Fruit fly (Drosophila melanogaster) whole organism, wandering third instar larva: ENCODE measurements around the gene m-cup.
A peak's percentile ranks its signal among the peaks of the same experiment; 100 is the strongest.

Source experiments
- Abd-B ChIP-seq: fragments of >200 bp; optimal IDR thresholded peaks from 2 replicates; lab custom pipeline; 2017; ENCODE audit warnings: missing biosample characterization, missing genetic modification characterization
- CG32264 ChIP-seq: fragments of 200-800 bp; sonication (Bioruptor generic); optimal IDR thresholded peaks from 2 replicates; lab custom pipeline; 2016; ENCODE audit warnings: missing biosample characterization, missing genetic modification characterization
- CG9705 ChIP-seq: fragments of 200-800 bp; sonication (Bioruptor generic); optimal IDR thresholded peaks from 2 replicates; lab custom pipeline; 2018; ENCODE audit warnings: missing biosample characterization, mild to moderate bottlenecking, missing genetic modification characterization
- CrebA ChIP-seq: fragments of 200-800 bp; sonication (Bioruptor generic); optimal IDR thresholded peaks from 2 replicates; lab custom pipeline; 2016; ENCODE audit warnings: missing biosample characterization, mild to moderate bottlenecking, missing genetic modification characterization, borderline replicate concordance
- Dfd ChIP-seq: fragments of >200 bp; optimal IDR thresholded peaks from 2 replicates; lab custom pipeline; 2017; ENCODE audit warnings: missing biosample characterization, missing genetic modification characterization
- Dif ChIP-seq: fragments of 200-275, 200-300 bp; sonication (Bioruptor generic); optimal IDR thresholded peaks from 2 replicates; lab custom pipeline; 2018; ENCODE audit warnings: missing biosample characterization, missing genetic modification characterization; ENCODE audit not compliant: partially characterized antibody
- GATAd ChIP-seq: sonication (Bioruptor generic); optimal IDR thresholded peaks from 2 replicates; lab custom pipeline; 2016; ENCODE audit warnings: missing biosample characterization, missing genetic modification characterization
- HLH106 ChIP-seq: fragments of 200-800 bp; optimal IDR thresholded peaks from 3 replicates; lab custom pipeline; 2019; ENCODE audit warnings: missing biosample characterization, mild to moderate bottlenecking, missing genetic modification characterization, moderate library complexity
- Hnf4 ChIP-seq: fragments of 200-800 bp; sonication (Bioruptor generic); optimal IDR thresholded peaks from 2 replicates; lab custom pipeline; 2016; ENCODE audit warnings: missing biosample characterization, mild to moderate bottlenecking, missing genetic modification characterization
- Hr78 ChIP-seq: fragments of >200 bp; optimal IDR thresholded peaks from 2 replicates; lab custom pipeline; 2017; ENCODE audit warnings: missing biosample characterization, missing genetic modification characterization
- Hr83 ChIP-seq: fragments of 200-300 bp; sonication (Bioruptor generic); optimal IDR thresholded peaks from 2 replicates; lab custom pipeline; 2016; ENCODE audit warnings: missing biosample characterization, mild to moderate bottlenecking, missing genetic modification characterization, moderate library complexity; ENCODE audit not compliant: poor library complexity, severe bottlenecking
- Jra ChIP-seq: sonication (Bioruptor generic); optimal IDR thresholded peaks from 2 replicates; lab custom pipeline; 2016; ENCODE audit warnings: missing biosample characterization, missing genetic modification characterization
- Mio ChIP-seq: sonication (Bioruptor generic); optimal IDR thresholded peaks from 2 replicates; lab custom pipeline; 2016; ENCODE audit warnings: missing biosample characterization, missing genetic modification characterization
- Myc ChIP-seq: fragments of >200 bp; optimal IDR thresholded peaks from 2 replicates; lab custom pipeline; 2017
- N ChIP-seq: fragments of >200 bp; optimal IDR thresholded peaks from 2 replicates; lab custom pipeline; 2018; ENCODE audit warnings: missing biosample characterization, missing external identifiers, missing genetic modification characterization
- OdsH ChIP-seq: fragments of 200-800 bp; sonication (Bioruptor generic); optimal IDR thresholded peaks from 2 replicates; lab custom pipeline; 2016; ENCODE audit warnings: missing biosample characterization, mild to moderate bottlenecking, missing genetic modification characterization
- Rel ChIP-seq, 2 experiments: fragments of 200-800 bp; sonication (Bioruptor generic) in 1 of 2; optimal IDR thresholded peaks; 2 replicates in 1 of 2; 3 replicates in 1 of 2; lab custom pipeline; 2016 to 2019; ENCODE audit warnings: mild to moderate bottlenecking in 2 of 2, missing biosample characterization in 2 of 2, missing genetic modification characterization in 2 of 2, moderate library complexity in 1 of 2
- Sp1 ChIP-seq: fragments of 200-800 bp; sonication (Bioruptor generic); optimal IDR thresholded peaks from 3 replicates; lab custom pipeline; 2019; ENCODE audit warnings: missing biosample characterization, mild to moderate bottlenecking, missing genetic modification characterization, moderate library complexity
- Vsx2 ChIP-seq: fragments of 200-300, 225-300 bp; sonication (Bioruptor generic); optimal IDR thresholded peaks from 2 replicates; lab custom pipeline; 2018; ENCODE audit warnings: missing biosample characterization, missing genetic modification characterization; ENCODE audit not compliant: partially characterized antibody
- br ChIP-seq: fragments of 200-800 bp; sonication (Bioruptor generic); optimal IDR thresholded peaks from 2 replicates; lab custom pipeline; 2016; ENCODE audit warnings: missing biosample characterization, missing genetic modification characterization
- brk ChIP-seq: fragments of 200-800 bp; sonication (Bioruptor generic); optimal IDR thresholded peaks from 2 replicates; lab custom pipeline; 2016; ENCODE audit warnings: missing biosample characterization, mild to moderate bottlenecking, missing genetic modification characterization
- dl ChIP-seq, 2 experiments: fragments of 175-275, 200-275 bp in 1 of 2; fragments of 200-275 bp in 1 of 2; sonication (Bioruptor generic); optimal IDR thresholded peaks; lab custom pipeline; 2018; ENCODE audit warnings: mild to moderate bottlenecking in 2 of 2, missing biosample characterization in 2 of 2, missing genetic modification characterization in 2 of 2, moderate library complexity in 2 of 2; ENCODE audit not compliant: partially characterized antibody in 2 of 2, insufficient read depth in 1 of 2
- dsf ChIP-seq: sonication (Bioruptor generic); optimal IDR thresholded peaks from 2 replicates; lab custom pipeline; 2016; ENCODE audit warnings: missing biosample characterization, missing genetic modification characterization, borderline replicate concordance
- ey ChIP-seq: fragments of 200-800 bp; sonication (Bioruptor generic); optimal IDR thresholded peaks from 2 replicates; lab custom pipeline; 2016; ENCODE audit warnings: missing biosample characterization, missing genetic modification characterization
- foxo ChIP-seq, 2 experiments: fragments of 200-800 bp; sonication (Bioruptor generic); optimal IDR thresholded peaks; 2 replicates in 1 of 2; 3 replicates in 1 of 2; lab custom pipeline; 2016 to 2017; ENCODE audit warnings: missing biosample characterization in 2 of 2, missing genetic modification characterization in 2 of 2
- fru ChIP-seq: fragments of 200-800 bp; sonication (Bioruptor generic); optimal IDR thresholded peaks from 3 replicates; lab custom pipeline; 2016; ENCODE audit warnings: missing biosample characterization, mild to moderate bottlenecking, missing genetic modification characterization
- h ChIP-seq: fragments of 200-800 bp; sonication (Bioruptor generic); optimal IDR thresholded peaks from 3 replicates; lab custom pipeline; 2016; ENCODE audit warnings: missing biosample characterization, mild to moderate bottlenecking, missing genetic modification characterization
- jim ChIP-seq: fragments of 175-275, 200-325 bp; sonication (Bioruptor generic); optimal IDR thresholded peaks from 2 replicates; lab custom pipeline; 2016; ENCODE audit warnings: missing biosample characterization, mild to moderate bottlenecking, missing genetic modification characterization
- lola ChIP-seq: fragments of >200 bp; optimal IDR thresholded peaks from 2 replicates; lab custom pipeline; 2017; ENCODE audit warnings: missing biosample characterization, missing genetic modification characterization
- pan ChIP-seq: fragments of >200 bp; optimal IDR thresholded peaks from 2 replicates; lab custom pipeline; 2017
- psq ChIP-seq: fragments of 200-800 bp; sonication (Bioruptor generic); optimal IDR thresholded peaks from 3 replicates; lab custom pipeline; 2017; ENCODE audit warnings: missing biosample characterization, mild to moderate bottlenecking, missing genetic modification characterization, moderate library complexity
- rgr ChIP-seq: fragments of 200-800 bp; sonication (Bioruptor generic); optimal IDR thresholded peaks from 3 replicates; lab custom pipeline; 2016; ENCODE audit warnings: missing biosample characterization, mild to moderate bottlenecking, missing genetic modification characterization
- sage ChIP-seq: fragments of 200-800 bp; sonication (Bioruptor generic); optimal IDR thresholded peaks from 2 replicates; lab custom pipeline; 2016; ENCODE audit warnings: missing biosample characterization, mild to moderate bottlenecking, missing genetic modification characterization
- tai ChIP-seq: sonication (Bioruptor generic); optimal IDR thresholded peaks from 2 replicates; lab custom pipeline; 2016; ENCODE audit warnings: missing biosample characterization, missing genetic modification characterization
- woc ChIP-seq: sonication (Bioruptor generic); optimal IDR thresholded peaks from 2 replicates; lab custom pipeline; 2016; ENCODE audit warnings: missing biosample characterization, mild to moderate bottlenecking, missing genetic modification characterization

m-cup gene

DNA sequence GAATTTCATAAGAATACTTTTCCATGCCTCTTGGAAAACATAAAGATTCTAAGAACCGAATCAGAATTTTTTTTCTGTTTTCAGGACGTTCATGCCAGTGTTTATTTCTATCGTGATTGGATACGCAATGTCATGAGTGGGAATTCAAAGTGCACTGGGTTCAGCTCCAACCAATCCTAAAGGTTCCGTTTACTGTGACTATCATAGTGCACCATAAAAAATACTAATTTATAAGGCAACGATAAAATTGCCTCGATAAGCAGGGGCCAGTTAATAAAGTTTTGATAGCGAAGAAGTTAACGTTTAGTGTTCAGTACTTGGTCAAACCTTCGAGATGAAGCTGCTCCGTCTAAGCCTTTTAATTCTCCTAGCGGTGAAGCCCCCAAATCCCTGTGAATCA is 21.3 kb downstream of the m-cup start, which contains the start of gene CG31265:
TSS of gene CG31265 (plus strand) at position 301 of the 400 bp plus-strand sequence.
- TF ChIP-seq fru = no peak
- no peak for TF ChIP-seq br (GFP tag; lab: Kevin White, UChicago)
- no peak for TF ChIP-seq Rel (GFP tag; optimal IDR thresholded peaks at IDR 0.05; lab: Kevin White, UChicago)
- TF ChIP-seq Rel (tag; optimal IDR thresholded peaks at IDR 0.05; lab: Kevin White, UChicago) = no peak
- no peak for TF ChIP-seq Myc (lab: Kevin White, UChicago)
- TF ChIP-seq brk (GFP tag; lab: Kevin White, UChicago) = no peak
- TF ChIP-seq CrebA (GFP tag; lab: Kevin White, UChicago) = no peak
- no peak for TF ChIP-seq OdsH (GFP tag; lab: Kevin White, UChicago)
- TF ChIP-seq CG32264 (GFP tag; lab: Kevin White, UChicago) = no peak
- no peak for TF ChIP-seq Hr83 (GFP tag; lab: Kevin White, UChicago)
- no peak for TF ChIP-seq lola (GFP tag; lab: Kevin White, UChicago)
- TF ChIP-seq psq (GFP tag; lab: Kevin White, UChicago) = no peak
- TF ChIP-seq HLH106 = no peak
- no peak for TF ChIP-seq foxo (GFP tag; optimal IDR thresholded peaks at IDR 0.05; lab: Kevin White, UChicago)

DNA sequence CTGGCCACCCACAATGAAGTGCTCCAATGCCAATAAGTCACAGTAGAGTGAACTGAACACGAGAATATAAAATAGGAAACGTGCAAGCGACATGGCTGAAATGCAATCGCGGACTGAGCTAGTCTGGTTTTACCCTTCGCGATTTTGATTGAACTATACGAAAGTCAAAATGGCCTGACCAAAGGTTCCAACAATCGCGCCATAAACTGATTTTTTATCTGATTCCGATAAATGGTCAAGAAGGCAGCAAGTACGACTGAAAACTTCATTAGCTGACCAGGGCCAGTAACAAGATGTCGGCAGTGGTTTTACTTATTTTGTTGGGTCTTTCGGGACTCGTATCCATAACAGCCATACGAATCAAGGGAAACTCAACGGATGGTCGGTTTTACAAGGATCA is 22.4 kb downstream of the m-cup start, which contains the start of the genes CG17477 and CG31269:
TSS of gene CG17477 (minus strand) at position 101 of the 400 bp plus-strand sequence.
TSS of gene CG31269 (plus strand) at position 289 of the 400 bp plus-strand sequence.
- TF ChIP-seq pan = no peak

DNA sequence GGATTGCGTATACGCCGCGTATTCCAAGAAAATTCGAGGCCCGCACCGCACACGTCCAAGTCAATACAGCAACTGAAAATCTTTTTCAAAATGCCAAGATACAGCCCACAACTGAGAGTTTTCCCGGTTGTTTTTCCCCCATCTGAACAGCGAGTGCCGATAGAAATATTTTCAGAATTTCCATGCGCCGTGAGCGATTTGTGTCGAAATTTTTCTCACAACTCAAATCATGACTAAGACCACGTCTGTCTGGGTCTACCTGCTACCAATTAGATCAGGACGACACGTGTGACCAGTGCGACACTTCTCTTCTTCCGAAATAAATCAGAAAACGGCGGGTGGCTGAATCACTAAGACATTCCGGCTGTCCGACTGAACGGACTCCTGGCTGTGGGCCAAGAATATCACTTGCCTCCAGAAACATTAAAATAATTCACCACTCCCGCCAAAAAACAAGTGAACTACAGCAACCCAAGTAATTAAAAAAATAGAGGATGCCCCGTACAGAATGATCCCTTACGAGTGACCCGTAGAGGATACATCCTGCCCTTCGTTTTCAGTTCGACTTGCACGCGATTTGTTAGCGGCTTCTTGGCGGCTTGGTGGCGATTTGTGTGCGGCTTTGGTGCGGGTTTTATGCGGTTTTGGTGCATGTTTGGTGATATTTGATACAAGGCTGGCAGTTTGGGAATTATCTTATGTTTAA is 23.7 kb downstream of the m-cup start, which contains the start of gene cher:
TSS of gene cher (minus strand) at position 51 of the 706 bp plus-strand sequence.
- TF ChIP-seq Dfd (no peak), Hnf4 (GFP tag; lab: Kevin White, UChicago) (no peak), tai (GFP tag; lab: Kevin White, UChicago) (no peak), h (GFP tag; lab: Kevin White, UChicago) (no peak), Myc (lab: Kevin White, UChicago) (peak; percentile 69), CG9705 (no peak), N (GFP tag; lab: Kevin White, UChicago) (no peak)

DNA sequence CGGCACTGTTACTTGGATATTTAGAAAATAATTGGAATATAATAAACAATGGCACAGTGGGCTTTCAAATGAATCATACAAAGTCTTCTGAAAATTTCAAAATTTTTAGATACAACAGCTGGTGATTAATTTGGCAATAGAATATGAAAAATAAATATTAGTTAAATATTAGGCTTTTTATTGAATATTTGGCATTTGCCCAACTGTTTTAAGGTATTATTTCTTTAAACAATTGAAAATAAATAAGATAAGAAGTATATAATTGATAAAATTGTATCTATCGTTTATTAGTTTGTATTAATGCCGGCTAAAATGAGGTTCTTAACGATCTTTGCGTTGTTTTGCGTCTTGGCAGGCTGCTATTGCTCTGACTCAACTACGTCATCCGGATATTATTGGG is 25.0 kb downstream of the m-cup start, which contains the start of gene CG45079:
TSS of gene CG45079 (plus strand) at position 301 of the 400 bp plus-strand sequence.
- no peak for TF ChIP-seq N (GFP tag; lab: Kevin White, UChicago)
- TF ChIP-seq Jra = no peak
- no peak for TF ChIP-seq jim
- TF ChIP-seq Abd-B (GFP tag; lab: Kevin White, UChicago) = no peak
- TF ChIP-seq sage (GFP tag; lab: Kevin White, UChicago) = no peak
- TF ChIP-seq Mio = no peak
- TF ChIP-seq h (GFP tag; lab: Kevin White, UChicago) = no peak

DNA sequence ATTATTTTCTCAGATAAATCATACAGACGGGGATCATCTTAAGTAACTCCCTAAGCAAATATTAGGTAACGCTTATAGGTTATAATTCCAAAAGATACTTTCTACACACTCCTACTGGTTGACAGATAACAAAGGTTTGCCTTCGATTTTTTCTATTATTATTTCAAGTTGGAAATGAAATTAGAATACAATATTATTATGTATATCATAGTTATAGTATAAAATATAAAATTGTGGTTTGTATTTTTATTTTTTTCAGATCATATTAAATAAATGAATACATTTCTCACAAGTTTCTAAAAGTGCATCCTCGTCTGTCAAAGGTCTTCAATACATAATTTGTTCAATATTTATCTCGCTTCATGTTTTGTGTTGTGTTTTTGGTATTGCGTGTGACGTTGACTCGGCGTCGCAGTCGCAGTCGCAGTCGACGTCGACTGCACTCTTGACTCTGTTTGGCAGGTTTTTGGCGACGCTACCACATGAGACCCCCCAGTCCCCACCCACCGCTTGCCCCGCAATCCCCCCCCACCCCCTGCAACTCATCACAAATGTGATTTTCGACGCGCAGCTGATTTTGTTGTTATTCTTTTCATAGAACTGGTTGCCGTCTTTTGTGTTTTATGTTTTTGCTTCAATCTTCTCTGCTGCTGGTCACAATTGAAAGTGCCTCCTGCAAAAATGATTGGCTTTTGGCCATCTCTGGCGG is 26.3 kb downstream of the m-cup start:
- TF ChIP-seq HLH106 = peak; percentile 86
- TF ChIP-seq sage (GFP tag; lab: Kevin White, UChicago) = no peak
- peak; percentile 26 for TF ChIP-seq h (GFP tag; lab: Kevin White, UChicago)
- TF ChIP-seq Dif (GFP tag; lab: Kevin White, UChicago) = no peak
- TF ChIP-seq Jra = no peak
- no peak for TF ChIP-seq tai (GFP tag; lab: Kevin White, UChicago)
- no peak for TF ChIP-seq GATAd (GFP tag; lab: Kevin White, UChicago)
- TF ChIP-seq Rel (GFP tag; optimal IDR thresholded peaks at IDR 0.05; lab: Kevin White, UChicago) = no peak
- TF ChIP-seq Rel (tag; optimal IDR thresholded peaks at IDR 0.05; lab: Kevin White, UChicago) = peak; percentile 24
- peak; percentile 61 for TF ChIP-seq OdsH (GFP tag; lab: Kevin White, UChicago)
- peak; percentile 53 for TF ChIP-seq rgr (GFP tag; lab: Kevin White, UChicago)
- no peak for TF ChIP-seq woc (GFP tag; lab: Kevin White, UChicago)
- peak in 1 of 2 experiments; percentile 78 for TF ChIP-seq foxo (GFP tag; optimal IDR thresholded peaks at IDR 0.05; lab: Kevin White, UChicago)
- peak; percentile 60 for TF ChIP-seq psq (GFP tag; lab: Kevin White, UChicago)
- no peak for TF ChIP-seq dsf
- TF ChIP-seq lola (GFP tag; lab: Kevin White, UChicago) = no peak
- TF ChIP-seq brk (GFP tag; lab: Kevin White, UChicago) = no peak
- TF ChIP-seq Myc (lab: Kevin White, UChicago) = no peak
- TF ChIP-seq pan = no peak
- TF ChIP-seq N (GFP tag; lab: Kevin White, UChicago) = no peak
- no peak for TF ChIP-seq br (GFP tag; lab: Kevin White, UChicago)
- no peak for TF ChIP-seq CG9705
- no peak for TF ChIP-seq Hr78
- no peak for TF ChIP-seq Hnf4 (GFP tag; lab: Kevin White, UChicago)
- peak; percentile 80 for TF ChIP-seq Sp1
- TF ChIP-seq Mio = no peak
- TF ChIP-seq dl (GFP tag; optimal IDR thresholded peaks at IDR 0.05; lab: Kevin White, UChicago; ENCODE audit: insufficient read depth in 1 of 2, partially characterized antibody in 2 of 2) = no peak
- TF ChIP-seq ey (GFP tag; lab: Kevin White, UChicago) = peak; percentile 27
- no peak for TF ChIP-seq Vsx2
- no peak for TF ChIP-seq Abd-B (GFP tag; lab: Kevin White, UChicago)
- no peak for TF ChIP-seq Hr83 (GFP tag; lab: Kevin White, UChicago)
- TF ChIP-seq CG32264 (GFP tag; lab: Kevin White, UChicago) = no peak
